Worm (Caenorhabditis elegans) whole organism, L4 larva: ENCODE results near the gene Y55F3AM.11.

ENCODE experiments used
- D1046.2 ChIP-seq: fragments of 200-800 bp; sonication (Bioruptor generic); IDR thresholded peaks from 2 replicates; pipeline ENCODE4 v1.3.6; 2022; ENCODE audit warnings: missing genetic modification characterization, missing compliant biosample characterization
- F10B5.3 ChIP-seq: sonication (generic microtip); optimal IDR thresholded peaks from 2 replicates; lab custom pipeline; 2016; ENCODE audit warnings: mild to moderate bottlenecking, missing genetic modification characterization, missing compliant biosample characterization
- F44E2.7 ChIP-seq: fragments of 200-800 bp; sonication (Bioruptor generic); IDR thresholded peaks from 2 replicates; pipeline ENCODE4 v2.1.2; 2022; ENCODE audit warnings: missing genetic modification characterization, missing compliant biosample characterization
- T20F7.1 ChIP-seq: fragments of 200-800 bp; sonication (Bioruptor generic); optimal IDR thresholded peaks from 2 replicates; lab custom pipeline; 2018; ENCODE audit warnings: mild to moderate bottlenecking, missing genetic modification characterization, missing compliant biosample characterization
- T26A8.4 ChIP-seq: fragments of 200-800 bp; sonication (Bioruptor generic); IDR thresholded peaks from 2 replicates; pipeline ENCODE4 v1.3.6; 2022; ENCODE audit warnings: missing genetic modification characterization, missing compliant biosample characterization
- Y105C5A.15 ChIP-seq: fragments of 200-800 bp; sonication (Bioruptor generic); IDR thresholded peaks from 2 replicates; pipeline ENCODE4 v1.3.6; 2022; ENCODE audit warnings: missing genetic modification characterization, missing compliant biosample characterization
- Y5F2A.4 ChIP-seq: fragments of 200-800 bp; sonication (Bioruptor generic); optimal IDR thresholded peaks from 2 replicates; lab custom pipeline; 2018; ENCODE audit warnings: mild to moderate bottlenecking, missing genetic modification characterization, missing compliant biosample characterization
- ZK337.2 ChIP-seq: fragments of 200-800 bp; sonication (Bioruptor generic); IDR thresholded peaks from 2 replicates; pipeline ENCODE4 v1.3.6; 2022; ENCODE audit warnings: missing genetic modification reagents, missing genetic modification characterization, missing compliant biosample characterization
- ZK546.5 ChIP-seq, 2 experiments: sonication (generic microtip); optimal IDR thresholded peaks; 2 replicates each; lab custom pipeline; 2017; ENCODE audit warnings: missing biosample characterization in 2 of 2, missing genetic modification characterization in 2 of 2
- ama-1 ChIP-seq: fragments of 150-350 bp; optimal IDR thresholded peaks from 2 replicates; lab custom pipeline; 2014; ENCODE audit warnings: inconsistent platforms, mixed read lengths
- attf-4 ChIP-seq: sonication (generic microtip); optimal IDR thresholded peaks from 3 replicates; lab custom pipeline; 2017; ENCODE audit warnings: missing biosample characterization, missing genetic modification characterization
- ceh-20 ChIP-seq: fragments of 200-800 bp; sonication (Bioruptor generic); IDR thresholded peaks from 2 replicates; pipeline ENCODE4 v1.3.6; 2022; ENCODE audit warnings: missing genetic modification reagents, missing genetic modification characterization, missing compliant biosample characterization
- ceh-28 ChIP-seq: fragments of 150-350 bp; optimal IDR thresholded peaks from 2 replicates; lab custom pipeline; 2014; ENCODE audit warnings: missing biosample characterization, missing genetic modification reagents, missing genetic modification characterization
- ceh-44 ChIP-seq: fragments of 200-800 bp; sonication (Bioruptor generic); IDR thresholded peaks from 2 replicates; pipeline ENCODE4 v1.3.6; 2022; ENCODE audit warnings: missing genetic modification reagents, missing genetic modification characterization, missing compliant biosample characterization
- ctbp-1 ChIP-seq: fragments of 200-800 bp; sonication (Bioruptor generic); IDR thresholded peaks from 2 replicates; pipeline ENCODE4 v1.3.6; 2022; ENCODE audit warnings: missing genetic modification reagents, missing genetic modification characterization, missing compliant biosample characterization
- daf-8 ChIP-seq: fragments of 200-800 bp; sonication (Bioruptor generic); IDR thresholded peaks from 2 replicates; pipeline ENCODE4 v1.3.6; 2022; ENCODE audit warnings: missing genetic modification characterization, missing compliant biosample characterization
- dmd-6 ChIP-seq: fragments of 200-800 bp; sonication (Bioruptor generic); IDR thresholded peaks from 2 replicates; pipeline ENCODE4 v1.3.6; 2022; ENCODE audit warnings: missing genetic modification reagents, missing genetic modification characterization, missing compliant biosample characterization
- dmd-8 ChIP-seq: fragments of 200-800 bp; sonication (Bioruptor generic); IDR thresholded peaks from 2 replicates; pipeline ENCODE4 v1.3.6; 2022; ENCODE audit warnings: missing genetic modification characterization, missing compliant biosample characterization
- dpl-1 ChIP-seq: fragments of 150-350 bp; optimal IDR thresholded peaks from 2 replicates; lab custom pipeline; 2014; ENCODE audit warnings: missing biosample characterization, missing genetic modification reagents, missing genetic modification characterization
- dve-1 ChIP-seq: sonication (generic microtip); optimal IDR thresholded peaks from 2 replicates; lab custom pipeline; 2017; ENCODE audit warnings: antibody characterized with exemption, mild to moderate bottlenecking, missing genetic modification characterization, missing compliant biosample characterization; ENCODE audit not compliant: insufficient read depth
- egl-27 ChIP-seq: sonication (generic microtip); optimal IDR thresholded peaks from 3 replicates; lab custom pipeline; 2017; ENCODE audit warnings: missing biosample characterization, missing genetic modification reagents, missing genetic modification characterization
- egl-43 ChIP-seq: fragments of 200-800 bp; sonication (Bioruptor generic); IDR thresholded peaks from 2 replicates; pipeline ENCODE4 v1.3.6; 2022; ENCODE audit warnings: missing genetic modification reagents, missing genetic modification characterization, missing compliant biosample characterization
- fos-1 ChIP-seq: fragments of 150-350 bp; optimal IDR thresholded peaks from 2 replicates; lab custom pipeline; 2014; ENCODE audit warnings: missing biosample characterization, missing genetic modification characterization
- gei-8 ChIP-seq: fragments of 200-800 bp; sonication (Bioruptor generic); optimal IDR thresholded peaks from 2 replicates; lab custom pipeline; 2018; ENCODE audit warnings: mild to moderate bottlenecking, missing genetic modification characterization, missing compliant biosample characterization
- hlh-30 ChIP-seq: sonication (generic microtip); optimal IDR thresholded peaks from 2 replicates; lab custom pipeline; 2017; ENCODE audit warnings: antibody characterized with exemption, mild to moderate bottlenecking, missing genetic modification characterization, missing compliant biosample characterization; ENCODE audit not compliant: insufficient read depth
- lin-15B ChIP-seq: fragments of 150-350 bp; sonication (generic microtip); optimal IDR thresholded peaks from 3 replicates; lab custom pipeline; 2014; ENCODE audit warnings: missing biosample characterization, missing genetic modification characterization
- lin-38 ChIP-seq: fragments of 200-800 bp; sonication (Bioruptor generic); IDR thresholded peaks from 2 replicates; pipeline ENCODE4 v1.3.6; 2022; ENCODE audit warnings: missing genetic modification reagents, missing genetic modification characterization, missing compliant biosample characterization
- mdl-1 ChIP-seq, 2 experiments: fragments of 150-350 bp in 1 of 2; sonication (generic microtip) in 1 of 2; optimal IDR thresholded peaks; 2 replicates each; lab custom pipeline; 2014 to 2017; ENCODE audit warnings: missing biosample characterization in 2 of 2, missing genetic modification characterization in 2 of 2
- mdt-29 ChIP-seq: fragments of 200-800 bp; sonication (Bioruptor generic); IDR thresholded peaks from 2 replicates; pipeline ENCODE4 v1.3.6; 2022; ENCODE audit warnings: missing genetic modification reagents, missing genetic modification characterization, missing compliant biosample characterization
- mep-1 ChIP-seq: fragments of 150-350 bp; sonication (generic microtip); optimal IDR thresholded peaks from 3 replicates; lab custom pipeline; 2014; ENCODE audit warnings: missing biosample characterization, missing genetic modification characterization
- mes-2 ChIP-seq: sonication (generic microtip); optimal IDR thresholded peaks from 2 replicates; lab custom pipeline; 2016; ENCODE audit warnings: missing genotype, mild to moderate bottlenecking, missing genetic modification characterization, missing compliant biosample characterization; ENCODE audit not compliant: poor library complexity, severe bottlenecking
- mxl-3 ChIP-seq: fragments of 200-800 bp; sonication (Bioruptor generic); optimal IDR thresholded peaks from 2 replicates; lab custom pipeline; 2018; ENCODE audit warnings: mild to moderate bottlenecking, missing genetic modification characterization, missing compliant biosample characterization
- nhr-10 ChIP-seq: fragments of 150-350 bp; optimal IDR thresholded peaks from 2 replicates; lab custom pipeline; 2014; ENCODE audit warnings: missing biosample characterization, missing genetic modification characterization
- nhr-11 ChIP-seq: fragments of 150-350 bp; optimal IDR thresholded peaks from 2 replicates; lab custom pipeline; 2014; ENCODE audit warnings: missing biosample characterization, missing genetic modification characterization
- nhr-28 ChIP-seq: fragments of 150-350 bp; optimal IDR thresholded peaks from 2 replicates; lab custom pipeline; 2014; ENCODE audit warnings: missing biosample characterization, missing genetic modification characterization
- nhr-41 ChIP-seq: fragments of 200-800 bp; sonication (Bioruptor generic); IDR thresholded peaks from 2 replicates; pipeline ENCODE4 v1.3.6; 2022; ENCODE audit warnings: missing genetic modification reagents, missing genetic modification characterization, missing compliant biosample characterization
- nhr-42 ChIP-seq: fragments of 200-800 bp; sonication (Bioruptor generic); IDR thresholded peaks from 2 replicates; pipeline ENCODE4 v1.3.6; 2022; ENCODE audit warnings: missing genetic modification characterization, missing compliant biosample characterization
- nhr-6 ChIP-seq: fragments of 150-350 bp; optimal IDR thresholded peaks from 2 replicates; lab custom pipeline; 2014; ENCODE audit warnings: missing biosample characterization, missing genetic modification characterization
- nhr-76 ChIP-seq: fragments of 150-350 bp; optimal IDR thresholded peaks from 2 replicates; lab custom pipeline; 2014; ENCODE audit warnings: missing biosample characterization, missing genetic modification characterization
- nhr-77 ChIP-seq: fragments of 150-350 bp; optimal IDR thresholded peaks from 2 replicates; lab custom pipeline; 2014; ENCODE audit warnings: missing biosample characterization, missing genetic modification characterization
- php-3 ChIP-seq: fragments of 200-800 bp; sonication (Bioruptor generic); IDR thresholded peaks from 2 replicates; pipeline ENCODE4 v1.3.6; 2022; ENCODE audit warnings: missing genetic modification reagents, missing genetic modification characterization, missing compliant biosample characterization
- pqm-1 ChIP-seq: sonication (generic microtip); optimal IDR thresholded peaks from 2 replicates; lab custom pipeline; 2017; ENCODE audit warnings: missing biosample characterization, missing genetic modification characterization
- skn-1 ChIP-seq: fragments of 150-350 bp; optimal IDR thresholded peaks from 2 replicates; lab custom pipeline; 2014; ENCODE audit warnings: missing biosample characterization, missing genetic modification characterization
- spr-3 ChIP-seq: fragments of 200-800 bp; sonication (Bioruptor generic); optimal IDR thresholded peaks from 2 replicates; lab custom pipeline; 2018; ENCODE audit warnings: mild to moderate bottlenecking, missing genetic modification characterization, missing compliant biosample characterization
- tag-97 ChIP-seq: fragments of 200-800 bp; sonication (Bioruptor generic); IDR thresholded peaks from 2 replicates; pipeline ENCODE4 v1.3.6; 2022; ENCODE audit warnings: missing genetic modification characterization, missing compliant biosample characterization
- tra-1 ChIP-seq: fragments of 200-800 bp; sonication (Bioruptor generic); IDR thresholded peaks from 2 replicates; pipeline ENCODE4 v1.3.6; 2022; ENCODE audit warnings: missing genetic modification reagents, missing genetic modification characterization, missing compliant biosample characterization
- unc-130 ChIP-seq: sonication (generic microtip); optimal IDR thresholded peaks from 2 replicates; lab custom pipeline; 2016; ENCODE audit warnings: missing genetic modification reagents, missing genetic modification characterization, missing compliant biosample characterization
- unc-62 ChIP-seq, 3 experiments: fragments of 150-350 bp in 1 of 3; sonication (generic microtip); optimal IDR thresholded peaks in 2 of 3; peaks in 1 of 3; 1 replicate in 1 of 3; 2 replicates in 2 of 3; lab custom pipeline; 2014 to 2017; ENCODE audit warnings: missing biosample characterization in 3 of 3, missing genetic modification characterization in 3 of 3, missing genetic modification reagents in 3 of 3, missing genotype in 1 of 3
- vab-7 ChIP-seq: fragments of 200-800 bp; sonication (Bioruptor generic); IDR thresholded peaks from 2 replicates; pipeline ENCODE4 v1.3.6; 2022; ENCODE audit warnings: missing genetic modification reagents, missing genetic modification characterization, missing compliant biosample characterization
- zfp-3 ChIP-seq: fragments of 200-800 bp; sonication (Bioruptor generic); conservative IDR thresholded peaks from 2 replicates; pipeline ENCODE4 v1.3.6; 2022; ENCODE audit warnings: missing genetic modification reagents, missing genetic modification characterization, missing compliant biosample characterization
- ztf-11 ChIP-seq: fragments of 150-350 bp; optimal IDR thresholded peaks from 2 replicates; lab custom pipeline; 2014; ENCODE audit warnings: missing biosample characterization, missing genetic modification characterization
- ztf-7 ChIP-seq: fragments of 150-350 bp; optimal IDR thresholded peaks from 2 replicates; lab custom pipeline; 2014; ENCODE audit warnings: missing biosample characterization, missing genetic modification characterization

Gene Y55F3AM.11

DNA sequence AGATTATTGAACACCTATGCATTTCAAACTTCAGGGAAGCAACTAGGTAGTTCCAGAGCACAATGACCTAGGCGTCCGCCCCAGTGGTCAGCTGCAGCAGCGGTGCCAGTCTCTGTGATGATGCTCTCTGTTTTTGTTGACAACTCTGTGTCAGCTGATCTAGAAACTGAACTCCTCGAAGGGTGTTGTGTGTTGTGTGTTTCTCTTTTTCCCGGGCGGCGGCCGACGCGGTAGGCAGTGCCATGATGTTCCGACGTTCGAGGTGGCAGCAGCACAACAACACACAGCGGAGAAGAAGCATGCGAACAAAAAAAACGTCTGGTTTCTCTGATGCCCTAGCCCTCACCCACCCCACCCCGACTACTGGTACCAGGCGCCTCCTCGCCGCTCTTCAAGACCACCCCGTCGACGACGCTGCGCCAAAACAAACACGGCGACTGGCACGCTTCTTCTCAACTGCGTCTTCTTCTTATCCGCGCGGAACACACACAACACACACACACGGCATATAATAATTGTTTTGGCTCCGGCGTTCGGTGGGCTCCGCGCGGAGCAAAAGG is 20.2 kb upstream of the Y55F3AM.11 start (continued):
- TF ChIP-seq egl-43 (0 out of 2 replicates have a peak, but pooled peaks have one; percentile 30), mdl-1 (tag; optimal IDR thresholded peaks at IDR 0.05; lab: Kevin White, UChicago) (peak in 1 of 2 experiments; percentile 66), nhr-77 (tag; lab: Kevin White, UChicago) (no peak), lin-38 (GFP tag; lab: Robert Waterston, UW) (no peak), dpl-1 (GFP tag; lab: Kevin White, UChicago) (no peak), Y5F2A.4 (GFP tag; lab: Kevin White, UChicago) (no peak), zfp-3 (no peak), lin-15B (tag; lab: Kevin White, UChicago) (no peak), pqm-1 (tag; lab: Kevin White, UChicago) (no peak), nhr-41 (GFP tag; lab: Robert Waterston, UW) (no peak), ztf-7 (tag; lab: Kevin White, UChicago) (no peak), Y105C5A.15 (GFP tag; lab: Robert Waterston, UW) (no peak), ztf-11 (tag; lab: Kevin White, UChicago) (no peak), nhr-76 (tag; lab: Kevin White, UChicago) (no peak), nhr-6 (tag; lab: Kevin White, UChicago) (no peak), F10B5.3 (tag; lab: Kevin White, UChicago) (no peak), mdt-29 (GFP tag; lab: Robert Waterston, UW) (no peak), tag-97 (GFP tag; lab: Robert Waterston, UW) (no peak), ctbp-1 (no peak), dve-1 (tag; lab: Kevin White, UChicago) (no peak), mxl-3 (no peak), ceh-20 (GFP tag; lab: Robert Waterston, UW) (no peak), dmd-8 (no peak), unc-62 (GFP tag; optimal IDR thresholded peaks at IDR 0.05 in 1 of 2; lab: Kevin White, UChicago) (peak in 1 of 2 experiments; percentile 61), unc-62 (tag; optimal IDR thresholded peaks at IDR 0.05; lab: Kevin White, UChicago) (no peak), skn-1 (tag; lab: Kevin White, UChicago) (no peak), hlh-30 (tag; lab: Kevin White, UChicago) (peak; percentile 19), ZK546.5 (tag; optimal IDR thresholded peaks at IDR 0.05; lab: Kevin White, UChicago) (no peak), ZK337.2 (no peak), T26A8.4 (GFP tag; lab: Robert Waterston, UW) (no peak), nhr-11 (tag; lab: Kevin White, UChicago) (no peak), egl-27 (tag; lab: Kevin White, UChicago) (no peak), unc-130 (GFP tag; lab: Kevin White, UChicago) (no peak), F44E2.7 (GFP tag; lab: Robert Waterston, UW) (no peak), ama-1 (lab: Kevin White, UChicago) (no peak), gei-8 (no peak), ceh-44 (GFP tag; lab: Robert Waterston, UW) (no peak), php-3 (GFP tag; lab: Robert Waterston, UW) (0 out of 2 replicates have a peak, but pooled peaks have one; percentile 7), fos-1 (no peak), spr-3 (GFP tag; lab: Kevin White, UChicago) (no peak), ceh-28 (tag; lab: Kevin White, UChicago) (no peak), D1046.2 (GFP tag; lab: Robert Waterston, UW) (no peak), dmd-6 (GFP tag; lab: Robert Waterston, UW) (no peak), vab-7 (GFP tag; lab: Robert Waterston, UW) (no peak), nhr-28 (tag; lab: Kevin White, UChicago) (no peak), T20F7.1 (no peak), nhr-10 (no peak), mep-1 (tag; lab: Kevin White, UChicago) (no peak), tra-1 (GFP tag; lab: Robert Waterston, UW) (no peak), attf-4 (tag; lab: Kevin White, UChicago) (no peak), mes-2 (tag; lab: Kevin White, UChicago) (no peak), nhr-42 (GFP tag; lab: Robert Waterston, UW) (peak; percentile 30; the same call in 1 of the 2 replicates), daf-8 (GFP tag; lab: Robert Waterston, UW) (no peak)
